Fruit fly (Drosophila melanogaster) whole organism, prepupa: ENCODE measurements around the gene RpL8.

ENCODE experiments used
- CG10669 ChIP-seq: fragments of 200-800 bp; sonication (Bioruptor generic); optimal IDR thresholded peaks from 3 replicates; lab custom pipeline; 2018; ENCODE audit warnings: missing biosample characterization, mild to moderate bottlenecking, missing genetic modification characterization, moderate library complexity
- CG11294 ChIP-seq: fragments of 200-800 bp; sonication (Bioruptor generic); IDR thresholded peaks from 2 replicates; pipeline ENCODE4 v1.3.6; 2022; ENCODE audit warnings: missing biosample characterization, missing genetic modification characterization
- CG11762 ChIP-seq: fragments of 200-800 bp; sonication (Bioruptor generic); optimal IDR thresholded peaks from 3 replicates; lab custom pipeline; 2016; ENCODE audit warnings: missing biosample characterization, missing genetic modification characterization; ENCODE audit not compliant: insufficient read depth
- CG15336 ChIP-seq: fragments of 200-800 bp; sonication (Bioruptor generic); IDR thresholded peaks from 2 replicates; pipeline ENCODE4 v1.3.6; 2022; ENCODE audit warnings: missing biosample characterization, missing genetic modification characterization
- CG1621 ChIP-seq: fragments of 200-800 bp; sonication (Bioruptor generic); optimal IDR thresholded peaks from 3 replicates; lab custom pipeline; 2018; ENCODE audit warnings: missing biosample characterization, mild to moderate bottlenecking, missing genetic modification characterization
- CG16779 ChIP-seq: fragments of 200-800 bp; sonication (Bioruptor generic); optimal IDR thresholded peaks from 3 replicates; lab custom pipeline; 2017; ENCODE audit warnings: missing biosample characterization, mild to moderate bottlenecking, missing genetic modification characterization
- CG31627 ChIP-seq: fragments of 200-800 bp; sonication (Bioruptor generic); optimal IDR thresholded peaks from 3 replicates; lab custom pipeline; 2016; ENCODE audit warnings: missing biosample characterization, missing genetic modification characterization
- CG34406 ChIP-seq: fragments of 200-800 bp; sonication (Bioruptor generic); optimal IDR thresholded peaks from 3 replicates; lab custom pipeline; 2016; ENCODE audit warnings: missing biosample characterization, missing genetic modification characterization
- CG3919 ChIP-seq: fragments of 200-800 bp; sonication (Bioruptor generic); optimal IDR thresholded peaks from 3 replicates; lab custom pipeline; 2016; ENCODE audit warnings: missing biosample characterization, missing genetic modification characterization
- CG4318 ChIP-seq: fragments of 200-800 bp; sonication (Bioruptor generic); optimal IDR thresholded peaks from 3 replicates; lab custom pipeline; 2017; ENCODE audit warnings: missing biosample characterization, mild to moderate bottlenecking, missing genetic modification characterization
- CG6276 ChIP-seq: fragments of 200-800 bp; sonication (Bioruptor generic); optimal IDR thresholded peaks from 2 replicates; lab custom pipeline; 2017; ENCODE audit warnings: missing biosample characterization, mild to moderate bottlenecking, missing genetic modification characterization
- CG6792 ChIP-seq: fragments of 200-800 bp; sonication (Bioruptor generic); optimal IDR thresholded peaks from 3 replicates; lab custom pipeline; 2016; ENCODE audit warnings: missing biosample characterization, missing genetic modification characterization
- CG6854 ChIP-seq: fragments of 200-800 bp; sonication (Bioruptor generic); optimal IDR thresholded peaks from 2 replicates; lab custom pipeline; 2017; ENCODE audit warnings: missing biosample characterization, mild to moderate bottlenecking, missing genetic modification characterization
- CG7368 ChIP-seq: fragments of 200-800 bp; sonication (Bioruptor generic); optimal IDR thresholded peaks from 3 replicates; lab custom pipeline; 2016; ENCODE audit warnings: missing biosample characterization, missing genetic modification characterization
- CG8119 ChIP-seq: fragments of 200-800 bp; sonication (Bioruptor generic); IDR thresholded peaks from 3 replicates; pipeline ENCODE4 v1.3.6; 2022; ENCODE audit warnings: missing biosample characterization, missing genetic modification characterization
- CG8319 ChIP-seq: fragments of 200-800 bp; sonication (Bioruptor generic); optimal IDR thresholded peaks from 3 replicates; lab custom pipeline; 2016; ENCODE audit warnings: missing biosample characterization, missing genetic modification characterization
- CG8632 ChIP-seq: fragments of 200-800 bp; sonication (Bioruptor generic); optimal IDR thresholded peaks from 3 replicates; lab custom pipeline; 2016; ENCODE audit warnings: missing biosample characterization, missing genetic modification characterization
- Eip75B ChIP-seq: fragments of 200-800 bp; sonication (Bioruptor generic); optimal IDR thresholded peaks from 3 replicates; lab custom pipeline; 2016; ENCODE audit warnings: missing biosample characterization, missing genetic modification characterization
- Eip93F ChIP-seq: fragments of 200-800 bp; sonication (Bioruptor generic); optimal IDR thresholded peaks from 2 replicates; lab custom pipeline; 2016; ENCODE audit warnings: missing biosample characterization, mild to moderate bottlenecking, missing genetic modification characterization
- Ets21C ChIP-seq: fragments of 200-800 bp; sonication (Bioruptor generic); optimal IDR thresholded peaks from 3 replicates; lab custom pipeline; 2016; ENCODE audit warnings: missing biosample characterization, missing genetic modification characterization
- Ets96B ChIP-seq: fragments of 200-800 bp; optimal IDR thresholded peaks from 2 replicates; lab custom pipeline; 2019; ENCODE audit warnings: missing biosample characterization, mild to moderate bottlenecking, missing genetic modification characterization, moderate library complexity
- Gug ChIP-seq: fragments of 200-800 bp; sonication (Bioruptor generic); IDR thresholded peaks from 2 replicates; pipeline ENCODE4 v1.3.6; 2022; ENCODE audit warnings: missing biosample characterization, missing genetic modification characterization
- Hr39 ChIP-seq: fragments of 200-800 bp; sonication (Bioruptor generic); optimal IDR thresholded peaks from 2 replicates; lab custom pipeline; 2016; ENCODE audit warnings: missing biosample characterization, missing genetic modification characterization
- Hr4 ChIP-seq: fragments of 200-800 bp; sonication (Bioruptor generic); optimal IDR thresholded peaks from 3 replicates; lab custom pipeline; 2016; ENCODE audit warnings: missing biosample characterization, missing genetic modification characterization
- Met ChIP-seq: fragments of 200-800 bp; sonication (Bioruptor generic); optimal IDR thresholded peaks from 3 replicates; lab custom pipeline; 2016; ENCODE audit warnings: missing biosample characterization, missing genetic modification characterization
- OdsH ChIP-seq: fragments of 200-800 bp; sonication (Bioruptor generic); optimal IDR thresholded peaks from 3 replicates; lab custom pipeline; 2016; ENCODE audit warnings: missing biosample characterization, missing genetic modification characterization
- Smox ChIP-seq: fragments of 200-800 bp; sonication (Bioruptor generic); optimal IDR thresholded peaks from 3 replicates; lab custom pipeline; 2016; ENCODE audit warnings: missing biosample characterization, missing genetic modification characterization
- Sox102F ChIP-seq: fragments of 200-800 bp; sonication (Bioruptor generic); optimal IDR thresholded peaks from 2 replicates; lab custom pipeline; 2016; ENCODE audit warnings: missing biosample characterization, mild to moderate bottlenecking, missing genetic modification characterization
- Sox15 ChIP-seq: fragments of 200-800 bp; sonication (Bioruptor generic); optimal IDR thresholded peaks from 3 replicates; lab custom pipeline; 2016; ENCODE audit warnings: missing biosample characterization, missing genetic modification characterization
- achi ChIP-seq: fragments of 200-800 bp; sonication (Bioruptor generic); optimal IDR thresholded peaks from 3 replicates; lab custom pipeline; 2016; ENCODE audit warnings: missing biosample characterization, missing genetic modification characterization
- dsx ChIP-seq: fragments of 200-800 bp; optimal IDR thresholded peaks from 3 replicates; lab custom pipeline; 2019; ENCODE audit warnings: missing biosample characterization, mild to moderate bottlenecking, missing genetic modification characterization, moderate library complexity; ENCODE audit not compliant: poor library complexity, severe bottlenecking
- eg ChIP-seq: fragments of 200-800 bp; sonication (Bioruptor generic); IDR thresholded peaks from 3 replicates; pipeline ENCODE4 v1.3.6; 2022; ENCODE audit warnings: missing biosample characterization, missing genetic modification characterization
- esn ChIP-seq: fragments of 200-800 bp; sonication (Bioruptor generic); optimal IDR thresholded peaks from 2 replicates; lab custom pipeline; 2016; ENCODE audit warnings: missing biosample characterization, mild to moderate bottlenecking, missing genetic modification characterization, moderate library complexity
- fd59A ChIP-seq: fragments of 200-800 bp; sonication (Bioruptor generic); optimal IDR thresholded peaks from 2 replicates; lab custom pipeline; 2017; ENCODE audit warnings: missing biosample characterization, mild to moderate bottlenecking, missing genetic modification characterization, missing genetic modification reagents
- fd85E ChIP-seq: fragments of 200-800 bp; sonication (Bioruptor generic); optimal IDR thresholded peaks from 3 replicates; lab custom pipeline; 2016; ENCODE audit warnings: missing biosample characterization, missing genetic modification characterization
- fkh ChIP-seq: fragments of 200-800 bp; sonication (Bioruptor generic); optimal IDR thresholded peaks from 3 replicates; lab custom pipeline; 2017; ENCODE audit warnings: missing biosample characterization, mild to moderate bottlenecking, missing genetic modification characterization, moderate library complexity
- lz ChIP-seq: fragments of 200-800 bp; sonication (Bioruptor generic); optimal IDR thresholded peaks from 3 replicates; lab custom pipeline; 2016; ENCODE audit warnings: missing biosample characterization, missing genetic modification characterization
- net ChIP-seq: fragments of 200-800 bp; sonication (Bioruptor generic); optimal IDR thresholded peaks from 3 replicates; lab custom pipeline; 2016; ENCODE audit warnings: missing biosample characterization, missing genetic modification characterization
- pdm3 ChIP-seq: fragments of 200-800 bp; sonication (Bioruptor generic); optimal IDR thresholded peaks from 3 replicates; lab custom pipeline; 2016; ENCODE audit warnings: missing biosample characterization, missing genetic modification characterization
- salr ChIP-seq, 2 experiments: fragments of 200-800 bp; sonication (Bioruptor generic); optimal IDR thresholded peaks; 3 replicates each; lab custom pipeline; 2016 to 2018; ENCODE audit warnings: missing biosample characterization in 2 of 2, missing genetic modification characterization in 2 of 2, mild to moderate bottlenecking in 1 of 2
- spab ChIP-seq: fragments of 200-800 bp; sonication (Bioruptor generic); optimal IDR thresholded peaks from 2 replicates; lab custom pipeline; 2017; ENCODE audit warnings: missing biosample characterization, mild to moderate bottlenecking, missing genetic modification characterization, missing genetic modification reagents
- ss ChIP-seq, 2 experiments: fragments of 200-800 bp; sonication (Bioruptor generic); optimal IDR thresholded peaks; 2 replicates in 1 of 2; 3 replicates in 1 of 2; lab custom pipeline; 2017 to 2018; ENCODE audit warnings: mild to moderate bottlenecking in 2 of 2, missing biosample characterization in 2 of 2, missing genetic modification characterization in 2 of 2, moderate library complexity in 1 of 2
- svp ChIP-seq: fragments of 200-800 bp; sonication (Bioruptor generic); peaks from one replicate; lab custom pipeline; 2016; ENCODE audit warnings: missing biosample characterization, missing genetic modification characterization
- topi ChIP-seq: fragments of 200-800 bp; sonication (Bioruptor generic); optimal IDR thresholded peaks from 3 replicates; lab custom pipeline; 2016; ENCODE audit warnings: missing biosample characterization, missing genetic modification characterization
- vri ChIP-seq: fragments of 200-800 bp; sonication (Bioruptor generic); optimal IDR thresholded peaks from 3 replicates; lab custom pipeline; 2016; ENCODE audit warnings: missing biosample characterization, mild to moderate bottlenecking, missing genetic modification characterization

The RpL8 gene

DNA sequence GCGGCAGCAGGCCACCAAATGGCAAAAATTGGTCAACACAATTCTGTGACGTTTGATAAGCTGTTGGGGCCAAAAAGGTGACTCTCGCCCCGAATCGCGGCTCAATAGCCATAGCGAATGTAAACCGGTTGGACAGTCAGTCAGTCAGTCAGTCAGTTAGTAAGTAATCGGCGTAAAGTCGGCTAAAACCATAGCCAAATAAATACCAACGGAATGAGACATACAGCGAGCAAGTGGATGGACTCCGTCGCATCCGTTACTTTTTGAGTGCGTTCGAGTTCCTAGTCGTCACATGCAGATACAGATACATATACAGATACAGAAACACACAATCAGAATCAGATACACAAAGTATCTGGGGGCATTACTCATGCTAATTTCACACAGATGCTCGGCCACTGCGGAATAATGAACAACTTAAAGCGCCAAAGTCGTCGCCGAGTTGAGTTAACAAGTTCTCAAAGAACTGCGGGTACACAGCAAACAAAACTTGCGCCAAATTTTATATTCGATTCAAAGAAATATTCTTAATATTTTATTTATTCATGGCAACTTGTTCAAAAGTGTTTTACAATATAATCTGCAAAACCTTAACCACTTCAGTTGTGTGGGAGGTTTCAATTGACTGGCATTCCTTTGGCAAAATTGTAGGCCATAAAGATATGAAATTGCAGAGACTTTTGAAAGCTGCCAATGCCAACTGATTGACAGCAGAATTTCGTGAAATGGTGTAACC, 10.0 kb upstream of the RpL8 start (continued):
- peak; percentile 21 for TF ChIP-seq Smox (GFP tag; lab: Kevin White, UChicago)
- peak; percentile 24 for TF ChIP-seq dsx
- TF ChIP-seq CG8319 (GFP tag; lab: Kevin White, UChicago), result no peak
- no peak for TF ChIP-seq CG15336 (GFP tag; lab: Robert Waterston, UW)
- TF ChIP-seq pdm3 (GFP tag; lab: Kevin White, UChicago), result peak; percentile 24

DNA sequence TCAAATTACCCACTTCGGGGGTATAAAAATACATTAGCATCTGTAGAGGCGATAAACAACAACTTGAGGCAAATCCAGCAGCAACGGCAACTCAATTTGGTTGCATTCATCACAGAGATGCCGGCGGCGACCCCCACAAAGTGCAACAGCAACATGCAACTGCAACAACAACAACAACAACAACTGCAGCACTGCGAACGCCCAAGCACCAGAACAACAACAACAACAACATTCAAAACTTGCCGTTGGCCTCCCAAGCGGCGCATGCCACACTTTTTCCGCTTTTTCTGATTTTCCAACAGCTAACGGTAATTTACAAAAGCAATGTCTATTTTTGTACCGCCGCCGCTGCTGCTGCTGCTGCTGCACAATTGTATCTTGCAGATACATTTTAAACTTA, 8.9 kb upstream of the RpL8 start:
- TF ChIP-seq fkh (GFP tag; lab: Kevin White, UChicago), result no peak
- TF ChIP-seq Eip75B (GFP tag; lab: Kevin White, UChicago), result no peak
- no peak for TF ChIP-seq CG8119 (GFP tag; lab: Robert Waterston, UW)
- no peak for TF ChIP-seq CG34406
- no peak for TF ChIP-seq svp
- no peak for TF ChIP-seq dsx
- no peak for TF ChIP-seq topi (GFP tag; lab: Kevin White, UChicago)
- no peak for TF ChIP-seq CG7368 (GFP tag; lab: Kevin White, UChicago)
- TF ChIP-seq Ets21C (GFP tag; lab: Kevin White, UChicago), result no peak
- TF ChIP-seq lz (GFP tag; lab: Kevin White, UChicago), result no peak
- TF ChIP-seq CG6276 (GFP tag; lab: Kevin White, UChicago), result no peak
- TF ChIP-seq CG6854 (GFP tag; lab: Kevin White, UChicago), result no peak
- no peak for TF ChIP-seq CG15336 (GFP tag; lab: Robert Waterston, UW)

DNA sequence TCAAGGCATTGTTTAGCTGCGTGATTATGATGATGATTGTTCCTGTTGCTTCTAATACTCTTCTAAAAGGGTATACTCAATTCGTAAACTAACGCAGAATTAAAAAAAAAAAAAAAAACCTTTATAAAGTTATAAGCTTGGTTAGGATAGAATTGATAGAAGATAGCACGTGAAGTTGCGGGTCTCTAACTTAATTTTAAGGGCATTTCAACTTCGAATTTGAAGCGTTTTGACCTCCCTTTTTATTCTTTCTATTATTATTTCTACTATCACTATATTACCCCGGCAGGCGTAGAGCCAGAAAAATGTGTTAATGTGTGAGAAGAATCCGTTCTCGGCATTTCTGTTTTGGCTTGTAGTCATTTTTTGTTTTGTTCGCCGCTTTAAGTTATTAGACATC, 8.5 kb upstream of the RpL8 start:
- TF ChIP-seq spab (GFP tag; lab: Kevin White, UChicago) (no peak), CG34406 (no peak), eg (peak; percentile 77), fd85E (GFP tag; lab: Kevin White, UChicago) (no peak), Eip75B (GFP tag; lab: Kevin White, UChicago) (no peak), fkh (GFP tag; lab: Kevin White, UChicago) (no peak), CG10669 (no peak), Hr39 (peak; percentile 47), Sox15 (GFP tag; lab: Kevin White, UChicago) (no peak), CG3919 (GFP tag; lab: Kevin White, UChicago) (peak; percentile 40), CG8119 (GFP tag; lab: Robert Waterston, UW) (peak; percentile 68), fd59A (GFP tag; lab: Kevin White, UChicago) (no peak), achi (GFP tag; lab: Kevin White, UChicago) (peak; percentile 34), Sox102F (GFP tag; lab: Kevin White, UChicago) (no peak), Gug (GFP tag; lab: Robert Waterston, UW) (peak; percentile 53), Ets21C (GFP tag; lab: Kevin White, UChicago) (peak; percentile 3), CG4318 (GFP tag; lab: Kevin White, UChicago) (peak; percentile 55), esn (peak; percentile 34), CG11294 (GFP tag; lab: Robert Waterston, UW) (no peak), OdsH (peak; percentile 40), Eip93F (GFP tag; lab: Kevin White, UChicago) (no peak), salr (GFP tag; optimal IDR thresholded peaks at IDR 0.05; lab: Kevin White, UChicago) (peak in 1 of 2 experiments; percentile 59), Smox (GFP tag; lab: Kevin White, UChicago) (peak; percentile 6), CG6792 (GFP tag; lab: Kevin White, UChicago) (no peak), CG7368 (GFP tag; lab: Kevin White, UChicago) (no peak), CG8632 (no peak), ss (GFP tag; optimal IDR thresholded peaks at IDR 0.05; lab: Kevin White, UChicago) (no peak), CG11762 (GFP tag; lab: Kevin White, UChicago) (no peak), lz (GFP tag; lab: Kevin White, UChicago) (peak; percentile 10), CG15336 (GFP tag; lab: Robert Waterston, UW) (peak; percentile 77), Hr4 (GFP tag; lab: Kevin White, UChicago) (peak; percentile 66), dsx (no peak), CG1621 (tag; lab: Kevin White, UChicago) (no peak), pdm3 (GFP tag; lab: Kevin White, UChicago) (peak; percentile 63), CG16779 (no peak), vri (peak; percentile 9), CG31627 (peak; percentile 20), Ets96B (peak; percentile 6), net (no peak), Met (GFP tag; lab: Kevin White, UChicago) (peak; percentile 34)
